Worm (Caenorhabditis elegans) whole organism, L3 larva: ENCODE data around the gene R13H7.2.
A peak's percentile ranks its signal among the peaks of the same experiment; 100 is the strongest.

Source experiments
- R02D3.7 ChIP-seq: fragments of 150-350 bp; optimal IDR thresholded peaks from 2 replicates; lab custom pipeline; 2014; ENCODE audit warnings: missing biosample characterization, missing genetic modification characterization
- ZK546.5 ChIP-seq: sonication (generic microtip); optimal IDR thresholded peaks from 2 replicates; lab custom pipeline; 2017; ENCODE audit warnings: missing biosample characterization, missing genetic modification characterization
- ama-1 ChIP-seq: fragments of 150-350 bp; optimal IDR thresholded peaks from 2 replicates; lab custom pipeline; 2018
- ceh-16 ChIP-seq: sonication (generic microtip); optimal IDR thresholded peaks from 2 replicates; lab custom pipeline; 2017; ENCODE audit warnings: missing biosample characterization, missing genetic modification characterization
- ceh-82 ChIP-seq: fragments of 150-350 bp; optimal IDR thresholded peaks from 2 replicates; lab custom pipeline; 2014; ENCODE audit warnings: missing biosample characterization, missing genetic modification characterization
- ceh-9 ChIP-seq: sonication (generic microtip); optimal IDR thresholded peaks from 2 replicates; lab custom pipeline; 2018; ENCODE audit warnings: missing biosample characterization, missing genetic modification characterization
- daf-12 ChIP-seq: fragments of 150-350 bp; optimal IDR thresholded peaks from 2 replicates; lab custom pipeline; 2014; ENCODE audit warnings: missing biosample characterization, missing genetic modification reagents, missing genetic modification characterization
- egl-27 ChIP-seq: sonication (generic microtip); optimal IDR thresholded peaks from 4 replicates; lab custom pipeline; 2017; ENCODE audit warnings: missing biosample characterization, missing genetic modification reagents, missing genetic modification characterization
- egl-5 ChIP-seq: fragments of 150-350 bp; optimal IDR thresholded peaks from 2 replicates; lab custom pipeline; 2017; ENCODE audit warnings: missing biosample characterization, missing genetic modification reagents, missing genetic modification characterization, inconsistent platforms
- elt-1 ChIP-seq: fragments of 150-350 bp; optimal IDR thresholded peaks from 2 replicates; lab custom pipeline; 2014; ENCODE audit warnings: missing biosample characterization, missing genetic modification characterization
- elt-2 ChIP-seq: sonication (generic microtip); optimal IDR thresholded peaks from 2 replicates; lab custom pipeline; 2016; ENCODE audit warnings: missing genetic modification reagents, mild to moderate bottlenecking, missing genetic modification characterization, missing compliant biosample characterization
- elt-3 ChIP-seq, 3 experiments: fragments of 150-350 bp in 1 of 3; sonication (generic microtip) in 2 of 3; optimal IDR thresholded peaks; 2 replicates in 2 of 3; 4 replicates in 1 of 3; lab custom pipeline; 2014 to 2017; ENCODE audit warnings: missing biosample characterization in 3 of 3, missing genetic modification characterization in 3 of 3
- fkh-10 ChIP-seq: sonication (generic microtip); optimal IDR thresholded peaks from 2 replicates; lab custom pipeline; 2017; ENCODE audit warnings: missing biosample characterization, missing genetic modification reagents, missing genetic modification characterization
- fkh-2 ChIP-seq: fragments of 150-350 bp; optimal IDR thresholded peaks from 2 replicates; lab custom pipeline; 2014; ENCODE audit warnings: missing biosample characterization, missing genetic modification reagents, missing genetic modification characterization
- hmg-11 ChIP-seq: sonication (generic microtip); optimal IDR thresholded peaks from 2 replicates; lab custom pipeline; 2016; ENCODE audit warnings: missing genetic modification characterization, missing compliant biosample characterization
- jun-1 ChIP-seq: fragments of 150-350 bp; optimal IDR thresholded peaks from 2 replicates; lab custom pipeline; 2014; ENCODE audit warnings: missing biosample characterization, missing genetic modification reagents, missing genetic modification characterization
- lin-39 ChIP-seq: fragments of 150-350 bp; optimal IDR thresholded peaks from 2 replicates; lab custom pipeline; 2018; ENCODE audit warnings: missing biosample characterization, missing genetic modification reagents, missing genetic modification characterization
- lsy-12 ChIP-seq: sonication (generic microtip); optimal IDR thresholded peaks from 2 replicates; lab custom pipeline; 2016; ENCODE audit warnings: mild to moderate bottlenecking, missing genetic modification characterization, missing compliant biosample characterization
- mdl-1 ChIP-seq: fragments of 150-350 bp; optimal IDR thresholded peaks from 2 replicates; lab custom pipeline; 2014; ENCODE audit warnings: missing biosample characterization, missing genetic modification characterization
- nfya-1 ChIP-seq: sonication (generic microtip); optimal IDR thresholded peaks from 2 replicates; lab custom pipeline; 2017; ENCODE audit warnings: missing genetic modification characterization, mild to moderate bottlenecking, missing compliant biosample characterization, antibody characterized with exemption, moderate library complexity; ENCODE audit not compliant: insufficient read depth
- nhr-11 ChIP-seq: fragments of 150-350 bp; optimal IDR thresholded peaks from 2 replicates; lab custom pipeline; 2014; ENCODE audit warnings: missing biosample characterization, missing genetic modification characterization
- nhr-12 ChIP-seq: fragments of 150-350 bp; optimal IDR thresholded peaks from 2 replicates; lab custom pipeline; 2014; ENCODE audit warnings: missing biosample characterization, missing genetic modification characterization
- nhr-23 ChIP-seq: fragments of 150-350 bp; optimal IDR thresholded peaks from 2 replicates; lab custom pipeline; 2014; ENCODE audit warnings: missing biosample characterization, missing genetic modification reagents, missing genetic modification characterization
- nhr-237 ChIP-seq: fragments of 150-350 bp; optimal IDR thresholded peaks from 2 replicates; lab custom pipeline; 2014; ENCODE audit warnings: missing biosample characterization, missing genetic modification characterization
- nhr-25 ChIP-seq: sonication (generic microtip); optimal IDR thresholded peaks from 2 replicates; lab custom pipeline; 2017; ENCODE audit warnings: missing biosample characterization, missing genetic modification characterization
- nhr-43 ChIP-seq: sonication (generic microtip); optimal IDR thresholded peaks from 2 replicates; lab custom pipeline; 2016; ENCODE audit warnings: mild to moderate bottlenecking, missing genetic modification characterization, missing compliant biosample characterization; ENCODE audit not compliant: poor library complexity, severe bottlenecking
- nhr-67 ChIP-seq: fragments of 150-350 bp; optimal IDR thresholded peaks from 2 replicates; lab custom pipeline; 2014; ENCODE audit warnings: missing biosample characterization, missing genetic modification characterization
- nhr-76 ChIP-seq: fragments of 150-350 bp; sonication (generic microtip); optimal IDR thresholded peaks from 5 replicates; lab custom pipeline; 2014; ENCODE audit warnings: missing biosample characterization, missing genetic modification characterization
- nhr-77 ChIP-seq: fragments of 150-350 bp; optimal IDR thresholded peaks from 2 replicates; lab custom pipeline; 2014; ENCODE audit warnings: missing biosample characterization, missing genetic modification characterization
- pha-4 ChIP-seq: fragments of 150-350 bp; optimal IDR thresholded peaks from 2 replicates; lab custom pipeline; 2014; ENCODE audit warnings: missing biosample characterization, missing genetic modification reagents, missing genetic modification characterization
- pqm-1 ChIP-seq: fragments of 150-350 bp; optimal IDR thresholded peaks from 2 replicates; lab custom pipeline; 2017; ENCODE audit warnings: missing biosample characterization, missing genetic modification characterization, inconsistent platforms
- sea-2 ChIP-seq: fragments of 150-350 bp; sonication (generic microtip); optimal IDR thresholded peaks from 4 replicates; lab custom pipeline; 2014; ENCODE audit warnings: missing biosample characterization, missing genetic modification reagents, missing genetic modification characterization
- snpc-4 ChIP-seq: fragments of 150-350 bp; optimal IDR thresholded peaks from 2 replicates; lab custom pipeline; 2014; ENCODE audit warnings: missing biosample characterization, missing genetic modification characterization
- tbx-2 ChIP-seq: sonication (generic microtip); optimal IDR thresholded peaks from 2 replicates; lab custom pipeline; 2016; ENCODE audit warnings: mild to moderate bottlenecking, missing genetic modification characterization, missing compliant biosample characterization
- unc-39 ChIP-seq: sonication (generic microtip); optimal IDR thresholded peaks from 4 replicates; lab custom pipeline; 2017; ENCODE audit warnings: missing biosample characterization, missing genetic modification characterization
- unc-62 ChIP-seq: fragments of 150-350 bp; sonication (generic microtip); optimal IDR thresholded peaks from 4 replicates; lab custom pipeline; 2014; ENCODE audit warnings: missing biosample characterization, missing genetic modification reagents, missing genetic modification characterization
- zag-1 ChIP-seq: fragments of 150-350 bp; optimal IDR thresholded peaks from 2 replicates; lab custom pipeline; 2014; ENCODE audit warnings: missing biosample characterization, missing genetic modification characterization
- ztf-11 ChIP-seq: fragments of 150-350 bp; optimal IDR thresholded peaks from 2 replicates; lab custom pipeline; 2014; ENCODE audit warnings: missing biosample characterization, missing genetic modification characterization

R13H7.2 gene

DNA sequence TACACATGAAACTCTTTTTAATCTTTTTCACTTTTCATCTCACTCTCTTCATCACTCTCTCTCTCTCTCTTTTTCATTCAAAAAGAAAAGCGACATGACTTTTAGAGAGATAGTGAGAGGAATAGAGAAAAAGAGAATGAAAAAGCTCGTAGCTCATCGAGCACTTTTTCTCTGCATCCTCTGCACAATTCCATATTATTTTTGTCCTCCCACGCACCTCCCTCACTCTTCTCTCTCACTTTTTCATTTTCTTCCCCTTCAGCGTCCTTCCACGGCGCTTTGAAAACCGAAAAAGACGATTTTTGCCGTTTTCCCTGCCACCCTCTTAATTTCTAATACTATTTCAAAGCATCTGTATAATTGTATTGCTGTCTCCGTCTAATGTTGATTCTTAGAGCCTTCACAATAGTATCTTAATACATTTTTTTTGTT, 20.1 kb downstream of the R13H7.2 start (continued):
- peak; percentile 5 for TF ChIP-seq egl-27
- TF ChIP-seq elt-2 (tag; lab: Kevin White, UChicago), result peak; percentile 88
- TF ChIP-seq nhr-43 (tag; lab: Kevin White, UChicago), result no peak
- peak; percentile 82 for TF ChIP-seq nfya-1 (tag; lab: Kevin White, UChicago)
- no peak for TF ChIP-seq ceh-16 (tag; lab: Kevin White, UChicago)
- peak; percentile 60 for TF ChIP-seq lsy-12 (tag; lab: Kevin White, UChicago)
- TF ChIP-seq ceh-82 (tag; lab: Kevin White, UChicago), result peak; percentile 41
- TF ChIP-seq elt-3 (tag; optimal IDR thresholded peaks at IDR 0.05; lab: Kevin White, UChicago), result no peak

DNA sequence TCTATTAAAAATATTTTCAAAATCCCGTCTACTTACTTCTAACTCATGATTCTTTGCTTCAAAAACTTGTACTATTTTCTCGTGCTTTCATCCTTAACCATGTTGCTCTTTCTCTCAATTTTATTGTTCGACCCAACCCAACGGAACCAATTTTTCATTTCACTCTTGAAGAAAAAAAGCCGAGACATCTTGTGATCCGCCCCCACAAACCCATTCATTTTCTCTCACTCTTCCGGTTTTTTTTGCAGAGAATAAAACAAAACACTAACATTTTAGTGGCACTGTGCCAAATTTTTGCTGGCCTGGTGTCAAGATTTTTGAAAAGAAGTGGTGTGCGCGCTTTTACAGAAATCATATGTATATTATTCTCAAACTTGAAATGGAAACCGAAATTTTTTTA, 22.4 kb downstream of the R13H7.2 start:
- TF ChIP-seq lin-39 (peak; percentile 75), nhr-76 (tag; lab: Kevin White, UChicago) (no peak), ZK546.5 (tag; lab: Kevin White, UChicago) (no peak), unc-62 (no peak), sea-2 (no peak), nfya-1 (tag; lab: Kevin White, UChicago) (peak; percentile 25), ceh-16 (tag; lab: Kevin White, UChicago) (no peak), nhr-25 (no peak), elt-2 (tag; lab: Kevin White, UChicago) (no peak), egl-5 (peak; percentile 12)

DNA sequence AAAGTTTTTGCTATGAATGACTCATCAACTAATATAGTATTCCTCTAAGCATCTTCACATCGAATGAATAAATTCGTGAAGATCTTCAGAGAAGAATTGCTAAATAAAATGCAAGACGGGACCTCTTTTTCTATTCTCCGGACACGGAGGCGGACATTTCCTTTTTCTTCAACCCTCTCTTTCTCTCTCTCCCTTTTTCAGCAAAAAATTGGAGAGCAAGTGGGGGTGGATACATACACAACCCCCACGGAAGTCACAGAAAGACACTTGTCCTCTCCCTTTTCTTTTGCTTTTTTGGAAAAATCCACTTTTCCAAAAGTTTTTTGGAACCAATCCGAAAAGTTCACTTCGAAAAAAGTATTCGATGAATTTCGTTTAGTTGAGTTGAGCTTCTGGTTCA, 24.5 kb downstream of the R13H7.2 start:
- peak; percentile 60 for TF ChIP-seq fkh-10 (GFP tag; lab: Kevin White, UChicago)
- no peak for TF ChIP-seq tbx-2
- TF ChIP-seq elt-2 (tag; lab: Kevin White, UChicago), result no peak
- no peak for TF ChIP-seq fkh-2 (tag; lab: Kevin White, UChicago)
- TF ChIP-seq sea-2, result no peak
- no peak for TF ChIP-seq lsy-12 (tag; lab: Kevin White, UChicago)
- TF ChIP-seq nhr-25, result no peak
- no peak for TF ChIP-seq pha-4 (tag; lab: Kevin White, UChicago)
- peak; percentile 31 for TF ChIP-seq hmg-11 (tag; lab: Kevin White, UChicago)
- no peak for TF ChIP-seq snpc-4 (tag; lab: Kevin White, UChicago)
- no peak for TF ChIP-seq ceh-82 (tag; lab: Kevin White, UChicago)
- TF ChIP-seq pqm-1 (tag; lab: Kevin White, UChicago), result no peak
- no peak for TF ChIP-seq nhr-67 (tag; lab: Kevin White, UChicago)
- TF ChIP-seq elt-3 (tag; optimal IDR thresholded peaks at IDR 0.05; lab: Kevin White, UChicago), result no peak
- TF ChIP-seq ZK546.5 (tag; lab: Kevin White, UChicago), result no peak
- no peak for TF ChIP-seq unc-62
- TF ChIP-seq zag-1 (tag; lab: Kevin White, UChicago), result no peak
- no peak for TF ChIP-seq nhr-11 (tag; lab: Kevin White, UChicago)
- TF ChIP-seq mdl-1 (tag; lab: Kevin White, UChicago), result no peak
- TF ChIP-seq nhr-77, result no peak
- TF ChIP-seq nhr-12 (tag; lab: Kevin White, UChicago), result no peak
- no peak for TF ChIP-seq jun-1 (tag; lab: Kevin White, UChicago)
- TF ChIP-seq nhr-43 (tag; lab: Kevin White, UChicago), result no peak
- no peak for TF ChIP-seq egl-27
- TF ChIP-seq ztf-11 (tag; lab: Kevin White, UChicago), result no peak
- TF ChIP-seq nhr-23, result no peak
- TF ChIP-seq nfya-1 (tag; lab: Kevin White, UChicago), result peak; percentile 38
- no peak for TF ChIP-seq unc-39 (tag; lab: Kevin White, UChicago)
- TF ChIP-seq R02D3.7 (tag; lab: Kevin White, UChicago), result no peak
- TF ChIP-seq ceh-9, result no peak
- TF ChIP-seq ama-1 (lab: Kevin White, UChicago), result no peak
- TF ChIP-seq daf-12 (tag; lab: Kevin White, UChicago), result no peak
- TF ChIP-seq lin-39, result peak; percentile 17
- no peak for TF ChIP-seq elt-1
- TF ChIP-seq nhr-237 (tag; lab: Kevin White, UChicago), result no peak
